Worm (Caenorhabditis elegans): ENCODE measurements around the gene T21C12.8.

DNA sequence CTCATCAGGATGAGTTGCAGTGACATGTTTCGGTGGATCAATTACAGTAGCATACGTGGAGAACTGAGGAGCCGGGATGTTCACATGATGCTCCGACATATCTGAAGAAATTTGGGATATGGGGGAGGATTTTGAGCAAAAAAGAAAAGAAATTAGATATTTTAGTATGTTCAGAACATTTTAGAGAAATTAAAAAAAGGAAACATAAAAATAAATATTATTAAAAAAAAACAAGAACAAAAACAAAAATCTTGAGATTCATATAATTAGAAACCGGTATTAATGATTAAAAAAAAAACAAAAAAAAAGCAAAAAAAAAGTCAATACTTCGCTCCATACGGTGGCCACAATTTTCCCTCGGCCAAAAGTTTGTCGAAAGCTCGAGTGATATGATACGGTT is 49.1 kb downstream of the T21C12.8 start, which contains the start of gene rab-33:
- no peak for TF ChIP-seq ceh-48 (tag; optimal IDR thresholded peaks at IDR 0.05)
- no peak for TF ChIP-seq C38D4.7 (GFP tag; optimal IDR thresholded peaks at IDR 0.05)
- TF ChIP-seq elt-2 (tag; optimal IDR thresholded peaks at IDR 0.05), result no peak
- TF ChIP-seq odd-2 (tag; optimal IDR thresholded peaks at IDR 0.05), result no peak
- TF ChIP-seq F13H6.1 (tag; optimal IDR thresholded peaks at IDR 0.05), result no peak
- TF ChIP-seq T23F11.4 (GFP tag; optimal IDR thresholded peaks at IDR 0.05), result no peak
- no peak for TF ChIP-seq ama-1 (optimal IDR thresholded peaks at IDR 0.05)
- TF ChIP-seq pros-1 (tag; optimal IDR thresholded peaks at IDR 0.05), result no peak
- no peak for TF ChIP-seq tbx-2 (tag; optimal IDR thresholded peaks at IDR 0.05)
- TF ChIP-seq nfya-1 (tag; optimal IDR thresholded peaks at IDR 0.05), result no peak
- no peak for TF ChIP-seq C08G9.2 (tag; optimal IDR thresholded peaks at IDR 0.05)
